Fruit fly (Drosophila melanogaster) whole organism, embryonic: ENCODE results near the gene dgt1.

Experiments used
- Bdp1 ChIP-seq: fragments of 200-800 bp; sonication (Bioruptor generic); optimal IDR thresholded peaks from 3 replicates; lab custom pipeline; 2016; ENCODE audit warnings: missing biosample characterization, missing genetic modification characterization
- CG10267 ChIP-seq: fragments of 200-800 bp; sonication (Bioruptor generic); optimal IDR thresholded peaks from 2 replicates; lab custom pipeline; 2018; ENCODE audit warnings: missing biosample characterization, mild to moderate bottlenecking, missing genetic modification characterization, moderate library complexity
- CG10274 ChIP-seq: fragments of 200-800 bp; sonication (Bioruptor generic); optimal IDR thresholded peaks from 3 replicates; lab custom pipeline; 2017; ENCODE audit warnings: missing biosample characterization, mild to moderate bottlenecking, missing genetic modification characterization
- CG11247 ChIP-seq: fragments of 200-800 bp; sonication (Bioruptor generic); IDR thresholded peaks from 2 replicates; pipeline ENCODE4 v1.3.6; 2022; ENCODE audit warnings: missing biosample characterization, missing genetic modification characterization
- CG11695 ChIP-seq: fragments of 200-800 bp; sonication (Bioruptor generic); IDR thresholded peaks from 3 replicates; pipeline ENCODE4 v1.3.6; 2022; ENCODE audit warnings: missing biosample characterization, missing genetic modification characterization
- CG12769 ChIP-seq: fragments of 200-800 bp; sonication (Bioruptor generic); optimal IDR thresholded peaks from 2 replicates; lab custom pipeline; 2019; ENCODE audit warnings: missing biosample characterization, mild to moderate bottlenecking, missing genetic modification characterization, moderate library complexity
- CG15073 ChIP-seq: fragments of 200-800 bp; sonication (Bioruptor generic); optimal IDR thresholded peaks from 2 replicates; lab custom pipeline; 2016; ENCODE audit warnings: missing biosample characterization, missing genetic modification characterization
- CG15514 ChIP-seq: fragments of 200-800 bp; sonication (Bioruptor generic); optimal IDR thresholded peaks from 3 replicates; lab custom pipeline; 2017; ENCODE audit warnings: missing biosample characterization, missing genetic modification characterization, mild to moderate bottlenecking, moderate library complexity, missing genetic modification reagents
- CG1603 ChIP-seq: fragments of 200-800 bp; sonication (Bioruptor generic); optimal IDR thresholded peaks from 2 replicates; lab custom pipeline; 2019; ENCODE audit warnings: missing biosample characterization, mild to moderate bottlenecking, missing genetic modification characterization, moderate library complexity
- CG17802 ChIP-seq: fragments of 200-800 bp; sonication (Bioruptor generic); optimal IDR thresholded peaks from 2 replicates; lab custom pipeline; 2018; ENCODE audit warnings: missing biosample characterization, mild to moderate bottlenecking, missing genetic modification characterization, moderate library complexity
- CG18262 ChIP-seq: fragments of 200-800 bp; optimal IDR thresholded peaks from 3 replicates; lab custom pipeline; 2019; ENCODE audit warnings: missing biosample characterization, mild to moderate bottlenecking, missing genetic modification characterization, moderate library complexity
- CG18619 ChIP-seq: fragments of 200-800 bp; sonication (Bioruptor generic); optimal IDR thresholded peaks from 3 replicates; lab custom pipeline; 2017; ENCODE audit warnings: missing biosample characterization, mild to moderate bottlenecking, missing genetic modification characterization
- CG2116 ChIP-seq: fragments of 200-800 bp; sonication (Bioruptor generic); optimal IDR thresholded peaks from 3 replicates; lab custom pipeline; 2018; ENCODE audit warnings: missing biosample characterization, mild to moderate bottlenecking, missing genetic modification characterization
- CG31441 ChIP-seq: fragments of 200-800 bp; sonication (Bioruptor generic); IDR thresholded peaks from 2 replicates; pipeline ENCODE4 v1.3.6; 2022; ENCODE audit warnings: missing biosample characterization, missing genetic modification characterization
- CG3163 ChIP-seq: fragments of 200-800 bp; sonication (Bioruptor generic); optimal IDR thresholded peaks from 3 replicates; lab custom pipeline; 2016; ENCODE audit warnings: missing biosample characterization, missing genetic modification characterization
- CG32772 ChIP-seq: fragments of 200-800 bp; sonication (Bioruptor generic); IDR thresholded peaks from 2 replicates; pipeline ENCODE4 v1.3.6; 2022; ENCODE audit warnings: missing biosample characterization, missing genetic modification characterization
- CG5953 ChIP-seq: fragments of 200-800 bp; sonication (Bioruptor generic); IDR thresholded peaks from 2 replicates; pipeline ENCODE4 v1.3.6; 2022; ENCODE audit warnings: missing biosample characterization, missing genetic modification characterization
- D ChIP-seq, 2 experiments: fragments of 200-800 bp in 1 of 2; fragments of >200 bp in 1 of 2; sonication (Bioruptor generic) in 1 of 2; optimal IDR thresholded peaks; 2 replicates in 1 of 2; 3 replicates in 1 of 2; lab custom pipeline; 2017; ENCODE audit warnings: mild to moderate bottlenecking in 1 of 2, missing biosample characterization in 1 of 2, missing genetic modification characterization in 1 of 2, missing genetic modification reagents in 1 of 2
- D19B ChIP-seq: fragments of 200-800 bp; sonication (Bioruptor generic); optimal IDR thresholded peaks from 2 replicates; lab custom pipeline; 2017; ENCODE audit warnings: missing biosample characterization, mild to moderate bottlenecking, missing genetic modification characterization
- Dad ChIP-seq: fragments of 200-800 bp; sonication (Bioruptor generic); optimal IDR thresholded peaks from 3 replicates; lab custom pipeline; 2016; ENCODE audit warnings: missing biosample characterization, missing genetic modification characterization
- Dp ChIP-seq: fragments of 200-800 bp; sonication (Bioruptor generic); optimal IDR thresholded peaks from 2 replicates; lab custom pipeline; 2018; ENCODE audit warnings: missing biosample characterization, mild to moderate bottlenecking, missing genetic modification characterization, moderate library complexity
- E2f2 ChIP-seq: fragments of 200-800 bp; sonication (Bioruptor generic); IDR thresholded peaks from 2 replicates; pipeline ENCODE4 v1.3.6; 2022; ENCODE audit warnings: missing biosample characterization, missing genetic modification characterization
- GATAe ChIP-seq: fragments of 200-800 bp; sonication (Bioruptor generic); conservative IDR thresholded peaks from 2 replicates; pipeline ENCODE4 v1.3.6; 2022; ENCODE audit warnings: missing biosample characterization, missing genetic modification characterization
- Hand ChIP-seq: fragments of 200-800 bp; sonication (Bioruptor generic); optimal IDR thresholded peaks from 2 replicates; lab custom pipeline; 2017; ENCODE audit warnings: mild to moderate bottlenecking, missing biosample characterization, missing genetic modification reagents, missing genetic modification characterization
- HmgZ ChIP-seq: fragments of 200-800 bp; sonication (Bioruptor generic); optimal IDR thresholded peaks from 2 replicates; lab custom pipeline; 2018; ENCODE audit warnings: missing biosample characterization, mild to moderate bottlenecking, missing genetic modification characterization
- Hmx ChIP-seq: fragments of 200-800 bp; sonication (Bioruptor generic); optimal IDR thresholded peaks from 2 replicates; lab custom pipeline; 2016; ENCODE audit warnings: missing biosample characterization, missing genetic modification characterization
- Sin3A ChIP-seq: fragments of >200 bp; optimal IDR thresholded peaks from 2 replicates; lab custom pipeline; 2018
- Spps ChIP-seq: fragments of 200-800 bp; sonication (Bioruptor generic); optimal IDR thresholded peaks from 2 replicates; lab custom pipeline; 2018; ENCODE audit warnings: missing biosample characterization, mild to moderate bottlenecking, missing genetic modification characterization
- az2 ChIP-seq: fragments of 200-800 bp; sonication (Bioruptor generic); optimal IDR thresholded peaks from 3 replicates; lab custom pipeline; 2016; ENCODE audit warnings: missing biosample characterization, missing genetic modification characterization
- crp ChIP-seq, 2 experiments: fragments of 200-800 bp; sonication (Bioruptor generic); optimal IDR thresholded peaks; 2 replicates in 1 of 2; 3 replicates in 1 of 2; lab custom pipeline; 2017; ENCODE audit warnings: missing biosample characterization in 2 of 2, missing genetic modification characterization in 2 of 2, mild to moderate bottlenecking in 1 of 2, moderate library complexity in 1 of 2
- cwo ChIP-seq: fragments of 200-800 bp; sonication (Bioruptor generic); optimal IDR thresholded peaks from 3 replicates; lab custom pipeline; 2017; ENCODE audit warnings: missing biosample characterization, missing genetic modification characterization, mild to moderate bottlenecking, moderate library complexity, missing genetic modification reagents
- dimm ChIP-seq: fragments of 200-800 bp; sonication (Bioruptor generic); IDR thresholded peaks from 2 replicates; pipeline ENCODE4 v1.3.6; 2022; ENCODE audit warnings: missing biosample characterization, missing genetic modification characterization
- dmrt99B ChIP-seq: fragments of 200-800 bp; sonication (Bioruptor generic); optimal IDR thresholded peaks from 2 replicates; lab custom pipeline; 2018; ENCODE audit warnings: missing biosample characterization, mild to moderate bottlenecking, missing genetic modification characterization, moderate library complexity
- gce ChIP-seq: fragments of 200-800 bp; sonication (Bioruptor generic); IDR thresholded peaks from 3 replicates; pipeline ENCODE4 v1.3.6; 2022; ENCODE audit warnings: missing biosample characterization, missing genetic modification characterization
- hb ChIP-seq: fragments of 200-800 bp; sonication (Bioruptor generic); IDR thresholded peaks from 3 replicates; pipeline ENCODE4 v1.3.6; 2022; ENCODE audit warnings: missing biosample characterization, missing genetic modification characterization; ENCODE audit not compliant: partially characterized antibody
- hth ChIP-seq: fragments of >200 bp; optimal IDR thresholded peaks from 2 replicates; lab custom pipeline; 2017; ENCODE audit warnings: inconsistent platforms
- jigr1 ChIP-seq: fragments of 200-800 bp; sonication (Bioruptor generic); IDR thresholded peaks from 3 replicates; pipeline ENCODE4 v1.3.6; 2022; ENCODE audit warnings: missing biosample characterization, missing genetic modification characterization
- lov ChIP-seq, 2 experiments: fragments of 200-800 bp in 1 of 2; fragments of >200 bp in 1 of 2; sonication (Bioruptor generic) in 1 of 2; IDR thresholded peaks in 1 of 2; optimal IDR thresholded peaks in 1 of 2; 2 replicates in 1 of 2; 3 replicates in 1 of 2; pipeline versions ENCODE4 v1.3.6 to Lab custom; 2017 to 2022; ENCODE audit warnings: missing biosample characterization in 1 of 2, missing genetic modification characterization in 1 of 2
- mirr ChIP-seq: fragments of 200-800 bp; sonication (Bioruptor generic); optimal IDR thresholded peaks from 3 replicates; lab custom pipeline; 2018; ENCODE audit warnings: missing biosample characterization, mild to moderate bottlenecking, missing genetic modification characterization
- otp ChIP-seq: fragments of 200-800 bp; sonication (Bioruptor generic); IDR thresholded peaks from 3 replicates; pipeline ENCODE4, ENCODE4 v1.3.6; 2022; ENCODE audit warnings: missing biosample characterization, missing genetic modification characterization
- prd ChIP-seq, 3 experiments: fragments of >200 bp in 2 of 3; fragments of 200-800 bp in 1 of 3; sonication (Bioruptor generic) in 1 of 3; optimal IDR thresholded peaks in 2 of 3; IDR thresholded peaks in 1 of 3; 2 replicates in 2 of 3; 3 replicates in 1 of 3; pipeline versions ENCODE4 v1.3.6 to Lab custom; 2017 to 2022; ENCODE audit warnings: missing biosample characterization in 1 of 3, missing genetic modification characterization in 1 of 3
- pzg ChIP-seq: fragments of 200-800 bp; sonication (Bioruptor generic); optimal IDR thresholded peaks from 3 replicates; lab custom pipeline; 2018; ENCODE audit warnings: missing biosample characterization, mild to moderate bottlenecking, missing genetic modification characterization, moderate library complexity
- repo ChIP-seq: fragments of 200-800 bp; sonication (Bioruptor generic); optimal IDR thresholded peaks from 2 replicates; lab custom pipeline; 2016; ENCODE audit warnings: missing biosample characterization, missing genetic modification characterization
- sqz ChIP-seq: fragments of 200-800 bp; sonication (Bioruptor generic); optimal IDR thresholded peaks from 3 replicates; lab custom pipeline; 2018; ENCODE audit warnings: missing biosample characterization, mild to moderate bottlenecking, missing genetic modification characterization
- stc ChIP-seq: fragments of 200-800 bp; sonication (Bioruptor generic); IDR thresholded peaks from 2 replicates; pipeline ENCODE4 v1.3.6; 2022; ENCODE audit warnings: missing biosample characterization, missing genetic modification characterization
- trem ChIP-seq: fragments of 200-800 bp; optimal IDR thresholded peaks from 3 replicates; lab custom pipeline; 2019; ENCODE audit warnings: missing biosample characterization, mild to moderate bottlenecking, missing genetic modification characterization, moderate library complexity
- vfl ChIP-seq: fragments of 200-800 bp; sonication (Bioruptor generic); optimal IDR thresholded peaks from 2 replicates; lab custom pipeline; 2016; ENCODE audit warnings: missing biosample characterization, missing genetic modification characterization
- zfh1 ChIP-seq: fragments of 200-800 bp; sonication (Bioruptor generic); IDR thresholded peaks from 3 replicates; pipeline ENCODE4 v1.3.6; 2022; ENCODE audit warnings: missing biosample characterization, missing genetic modification characterization

The dgt1 gene

DNA sequence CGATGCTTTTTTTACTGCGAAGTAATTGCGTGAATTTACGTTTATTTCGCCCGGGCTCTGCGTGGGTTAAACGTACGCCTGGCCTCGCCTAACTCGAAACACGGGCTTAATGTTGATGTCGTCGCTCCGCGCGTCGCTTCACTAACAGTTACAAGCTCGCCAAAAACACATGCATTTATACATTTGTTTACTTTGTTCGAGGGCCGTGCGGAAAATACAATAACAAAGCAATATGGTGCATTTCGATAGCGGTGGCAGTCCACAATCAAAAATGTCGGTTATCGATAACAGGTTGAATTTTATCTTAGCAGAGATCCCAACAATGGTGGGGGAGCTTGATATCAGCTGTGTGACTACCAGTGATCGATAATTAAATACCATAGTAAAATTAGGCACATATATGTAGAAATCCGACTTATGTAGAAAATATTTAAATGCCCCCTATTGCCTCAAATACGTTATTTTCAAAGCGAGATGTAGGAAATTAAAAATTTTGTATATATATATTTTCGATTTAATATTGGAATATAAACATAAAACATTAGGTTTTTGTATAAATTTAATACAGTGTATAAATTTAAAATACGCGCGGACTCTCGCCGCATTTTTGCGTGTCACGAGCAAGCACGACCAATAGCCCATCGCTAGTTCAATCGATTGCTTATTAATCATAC lies 11.5 kb upstream of the dgt1 start, which contains the start of gene Zip99C (continued):
- TF ChIP-seq CG1603 (peak; percentile 64), Bdp1 (GFP tag; lab: Kevin White, UChicago) (no peak), prd (optimal IDR thresholded peaks at IDR 0.05; lab: Kevin White, UChicago) (no peak), prd (GFP tag; IDR thresholded peaks at IDR 0.05; lab: Robert Waterston, UW) (peak; percentile 69), az2 (GFP tag; lab: Kevin White, UChicago) (peak; percentile 39), mirr (no peak), cwo (GFP tag; lab: Kevin White, UChicago) (no peak), CG3163 (GFP tag; lab: Kevin White, UChicago) (no peak), sqz (no peak), HmgZ (tag; lab: Kevin White, UChicago) (peak; percentile 30), Dad (GFP tag; lab: Kevin White, UChicago) (peak; percentile 2), CG10274 (GFP tag; lab: Kevin White, UChicago) (no peak), hb (GFP tag; lab: Robert Waterston, UW) (peak; percentile 83), Hand (GFP tag; lab: Kevin White, UChicago) (no peak), dimm (GFP tag; lab: Robert Waterston, UW) (no peak), repo (GFP tag; lab: Kevin White, UChicago) (no peak), otp (0 out of 3 replicates have a peak, but pooled peaks have one; percentile 32), CG11247 (GFP tag; lab: Robert Waterston, UW) (no peak), CG5953 (GFP tag; lab: Robert Waterston, UW) (no peak), crp (GFP tag; optimal IDR thresholded peaks at IDR 0.05; lab: Kevin White, UChicago) (peak; percentile 98 to 99), D (optimal IDR thresholded peaks at IDR 0.05; lab: Kevin White, UChicago) (no peak), D (GFP tag; optimal IDR thresholded peaks at IDR 0.05; lab: Kevin White, UChicago) (no peak), vfl (GFP tag; lab: Kevin White, UChicago) (no peak), lov (optimal IDR thresholded peaks at IDR 0.05; lab: Kevin White, UChicago) (no peak), lov (GFP tag; IDR thresholded peaks at IDR 0.05; lab: Robert Waterston, UW) (no peak), CG10267 (tag; lab: Kevin White, UChicago) (peak; percentile 64), CG15073 (GFP tag; lab: Kevin White, UChicago) (no peak), CG2116 (GFP tag; lab: Kevin White, UChicago) (peak; percentile 97), gce (GFP tag; lab: Robert Waterston, UW) (no peak), Dp (GFP tag; lab: Kevin White, UChicago) (peak; percentile 90), Sin3A (lab: Kevin White, UChicago) (peak; percentile 63), Hmx (no peak), CG17802 (tag; lab: Kevin White, UChicago) (no peak), dmrt99B (no peak), trem (tag; lab: Kevin White, UChicago) (peak; percentile 90), GATAe (GFP tag; lab: Robert Waterston, UW) (no peak; the same call in 1 of the 2 replicates), CG32772 (GFP tag; lab: Robert Waterston, UW) (no peak), CG31441 (peak; percentile 64; the same call in 1 of the 2 replicates), E2f2 (GFP tag; lab: Robert Waterston, UW) (peak; percentile 95), CG15514 (no peak), CG12769 (tag; lab: Kevin White, UChicago) (no peak), CG11695 (no peak), zfh1 (GFP tag; lab: Robert Waterston, UW) (peak; percentile 32; the same call in 1 of the 3 replicates), CG18262 (tag; lab: Kevin White, UChicago) (peak; percentile 18), CG18619 (GFP tag; lab: Kevin White, UChicago) (peak; percentile 16), Spps (tag; lab: Kevin White, UChicago) (no peak), jigr1 (GFP tag; lab: Robert Waterston, UW) (no peak), pzg (GFP tag; lab: Kevin White, UChicago) (peak; percentile 93), D19B (GFP tag; lab: Kevin White, UChicago) (no peak), stc (GFP tag; lab: Robert Waterston, UW) (no peak), hth (no peak)
